Fruit fly (Drosophila melanogaster) whole organism, adult: Measurements from ENCODE around the gene CG6885.

ENCODE experiments used
- CG11617 ChIP-seq: fragments of 200-800 bp; sonication (Bioruptor generic); optimal IDR thresholded peaks from 2 replicates; lab custom pipeline; 2017; ENCODE audit warnings: mild to moderate bottlenecking, missing biosample characterization, missing genetic modification reagents, missing genetic modification characterization
- CG12768 ChIP-seq: fragments of 200-800 bp; sonication (Bioruptor generic); optimal IDR thresholded peaks from 2 replicates; lab custom pipeline; 2017; ENCODE audit warnings: missing biosample characterization, missing genetic modification characterization, mild to moderate bottlenecking, moderate library complexity, missing genetic modification reagents
- CG14711 ChIP-seq: fragments of 200-800 bp; sonication (Bioruptor generic); optimal IDR thresholded peaks from 2 replicates; lab custom pipeline; 2018; ENCODE audit warnings: missing biosample characterization, mild to moderate bottlenecking, missing genetic modification characterization, moderate library complexity
- CG1620 ChIP-seq: fragments of 200-800 bp; sonication (Bioruptor generic); optimal IDR thresholded peaks from 2 replicates; lab custom pipeline; 2016; ENCODE audit warnings: missing biosample characterization, missing genetic modification characterization
- CG33017 ChIP-seq: fragments of 200-800 bp; sonication (Bioruptor generic); optimal IDR thresholded peaks from 2 replicates; lab custom pipeline; 2018; ENCODE audit warnings: missing biosample characterization, mild to moderate bottlenecking, missing genetic modification characterization, moderate library complexity
- CG5204 ChIP-seq: fragments of 200-800 bp; sonication (Bioruptor generic); optimal IDR thresholded peaks from 2 replicates; lab custom pipeline; 2016; ENCODE audit warnings: missing biosample characterization, missing genetic modification characterization
- CG7045 ChIP-seq: fragments of 200-800 bp; sonication (Bioruptor generic); optimal IDR thresholded peaks from 2 replicates; lab custom pipeline; 2017; ENCODE audit warnings: missing biosample characterization, mild to moderate bottlenecking, missing genetic modification characterization
- CG7101 ChIP-seq: fragments of 200-800 bp; sonication (Bioruptor generic); optimal IDR thresholded peaks from 2 replicates; lab custom pipeline; 2018; ENCODE audit warnings: missing biosample characterization, mild to moderate bottlenecking, missing genetic modification characterization, moderate library complexity
- Clk ChIP-seq: fragments of 200-800 bp; sonication (Bioruptor generic); optimal IDR thresholded peaks from 2 replicates; lab custom pipeline; 2017; ENCODE audit warnings: missing biosample characterization, missing genetic modification characterization
- Crg-1 ChIP-seq: fragments of 200-800 bp; sonication (Bioruptor generic); optimal IDR thresholded peaks from 2 replicates; lab custom pipeline; 2016; ENCODE audit warnings: missing biosample characterization, missing genetic modification characterization
- Hr96 ChIP-seq: fragments of 200-800 bp; sonication (Bioruptor generic); optimal IDR thresholded peaks from 2 replicates; lab custom pipeline; 2016; ENCODE audit warnings: missing biosample characterization, missing genetic modification characterization
- Mnt ChIP-seq: fragments of 200-800 bp; sonication (Bioruptor generic); optimal IDR thresholded peaks from 2 replicates; lab custom pipeline; 2016; ENCODE audit warnings: missing biosample characterization, mild to moderate bottlenecking, missing genetic modification characterization
- bab1 ChIP-seq: fragments of 200-800 bp; sonication (Bioruptor generic); optimal IDR thresholded peaks from 3 replicates; lab custom pipeline; 2019; ENCODE audit warnings: missing biosample characterization, mild to moderate bottlenecking, missing genetic modification characterization, moderate library complexity
- cic ChIP-seq: fragments of 200-800 bp; sonication (Bioruptor generic); optimal IDR thresholded peaks from 2 replicates; lab custom pipeline; 2017; ENCODE audit warnings: missing biosample characterization, mild to moderate bottlenecking, missing genetic modification characterization, moderate library complexity
- cnc ChIP-seq, 2 experiments: fragments of >200 bp; optimal IDR thresholded peaks; 2 replicates each; lab custom pipeline; 2017
- kay ChIP-seq: fragments of 200-800 bp; sonication (Bioruptor generic); peaks from one replicate; lab custom pipeline; 2016; ENCODE audit warnings: missing biosample characterization, missing genetic modification characterization, borderline replicate concordance
- ovo ChIP-seq: fragments of 200-800 bp; sonication (Bioruptor generic); optimal IDR thresholded peaks from 2 replicates; lab custom pipeline; 2016; ENCODE audit warnings: missing biosample characterization, missing genetic modification characterization
- pad ChIP-seq: fragments of 200-800 bp; sonication (Bioruptor generic); optimal IDR thresholded peaks from 3 replicates; lab custom pipeline; 2017; ENCODE audit warnings: missing biosample characterization, missing genetic modification characterization, mild to moderate bottlenecking, moderate library complexity, missing genetic modification reagents
- tj ChIP-seq: fragments of 200-800 bp; sonication (Bioruptor generic); optimal IDR thresholded peaks from 3 replicates; lab custom pipeline; 2017; ENCODE audit warnings: missing biosample characterization, mild to moderate bottlenecking, missing genetic modification characterization, moderate library complexity
- toe ChIP-seq: fragments of 200-800 bp; sonication (Bioruptor generic); optimal IDR thresholded peaks from 2 replicates; lab custom pipeline; 2016; ENCODE audit warnings: missing biosample characterization, missing genetic modification characterization

Gene CG6885

dm6 chr3L:18781653-18782629 is 37.7 kb downstream of the CG6885 start:
- TF ChIP-seq CG7101 (tag; lab: Kevin White, UChicago) (peak; percentile 8), bab1 (GFP tag; lab: Kevin White, UChicago) (no peak), kay (peak; percentile 26), CG7045 (peak; percentile 5), CG1620 (GFP tag; lab: Kevin White, UChicago) (no peak), Crg-1 (GFP tag; lab: Kevin White, UChicago) (no peak), tj (GFP tag; lab: Kevin White, UChicago) (peak; percentile 99), ovo (no peak), CG5204 (GFP tag; lab: Kevin White, UChicago) (peak; percentile 5), CG11617 (peak; percentile 18)

- TF ChIP-seq ovo (no peak), CG5204 (GFP tag; lab: Kevin White, UChicago) (no peak), pad (GFP tag; lab: Kevin White, UChicago) (no peak), CG7101 (tag; lab: Kevin White, UChicago) (no peak), CG11617 (no peak), Clk (GFP tag; lab: Kevin White, UChicago) (no peak), CG12768 (GFP tag; lab: Kevin White, UChicago) (no peak), toe (no peak), Hr96 (GFP tag; lab: Kevin White, UChicago) (no peak), CG14711 (tag; lab: Kevin White, UChicago) (no peak), Mnt (GFP tag; lab: Kevin White, UChicago) (no peak), CG7045 (no peak), CG1620 (GFP tag; lab: Kevin White, UChicago) (no peak), bab1 (GFP tag; lab: Kevin White, UChicago) (no peak)
Observed at dm6 chr3L:18782653-18783052, 38.4 kb downstream of the CG6885 start.

DNA sequence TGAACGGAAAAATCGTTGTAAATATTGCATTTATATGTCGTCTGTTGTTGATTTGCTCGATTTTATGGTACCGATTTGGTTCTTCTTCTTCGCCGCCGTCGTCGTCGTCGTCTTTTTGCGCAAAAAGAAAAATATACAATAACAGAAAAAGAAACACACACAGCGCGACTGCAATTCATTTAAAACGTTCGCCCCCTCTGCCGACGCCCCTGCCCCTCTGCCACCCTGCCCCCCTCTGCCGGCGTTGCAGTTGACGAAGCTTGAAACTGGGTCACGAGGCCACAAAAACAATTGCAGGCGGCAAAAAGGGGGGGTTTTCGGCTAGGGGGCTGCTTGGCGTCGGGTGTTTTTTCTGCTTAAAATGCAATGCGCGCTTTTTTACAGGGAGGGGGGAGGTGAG is 39.3 kb downstream of the CG6885 start:
- TF ChIP-seq CG12768 (GFP tag; lab: Kevin White, UChicago) (peak; percentile 64), CG33017 (peak; percentile 9), CG7101 (tag; lab: Kevin White, UChicago) (peak; percentile 19), ovo (peak; percentile 46), Mnt (GFP tag; lab: Kevin White, UChicago) (no peak), tj (GFP tag; lab: Kevin White, UChicago) (peak; percentile 97), toe (no peak), Clk (GFP tag; lab: Kevin White, UChicago) (no peak), cic (GFP tag; lab: Kevin White, UChicago) (peak; percentile 60), CG14711 (tag; lab: Kevin White, UChicago) (peak; percentile 33), CG5204 (GFP tag; lab: Kevin White, UChicago) (no peak), bab1 (GFP tag; lab: Kevin White, UChicago) (no peak), Crg-1 (GFP tag; lab: Kevin White, UChicago) (no peak), Hr96 (GFP tag; lab: Kevin White, UChicago) (no peak), pad (GFP tag; lab: Kevin White, UChicago) (no peak), CG7045 (peak; percentile 33), cnc (optimal IDR thresholded peaks at IDR 0.05; lab: Kevin White, UChicago) (no peak), kay (no peak), CG11617 (peak; percentile 32), CG1620 (GFP tag; lab: Kevin White, UChicago) (no peak)

dm6 chr3L:18784562-18784961 is 40.3 kb downstream of the CG6885 start:
- no peak for TF ChIP-seq CG12768 (GFP tag; lab: Kevin White, UChicago)
- no peak for TF ChIP-seq CG7101 (tag; lab: Kevin White, UChicago)
- no peak for TF ChIP-seq pad (GFP tag; lab: Kevin White, UChicago)
- no peak for TF ChIP-seq CG14711 (tag; lab: Kevin White, UChicago)
- no peak for TF ChIP-seq tj (GFP tag; lab: Kevin White, UChicago)
- no peak for TF ChIP-seq cnc (optimal IDR thresholded peaks at IDR 0.05; lab: Kevin White, UChicago)
- TF ChIP-seq bab1 (GFP tag; lab: Kevin White, UChicago) = no peak

- no peak for TF ChIP-seq CG14711 (tag; lab: Kevin White, UChicago)
- no peak for TF ChIP-seq CG5204 (GFP tag; lab: Kevin White, UChicago)
- TF ChIP-seq CG7101 (tag; lab: Kevin White, UChicago) = no peak
- TF ChIP-seq Mnt (GFP tag; lab: Kevin White, UChicago) = no peak
- TF ChIP-seq bab1 (GFP tag; lab: Kevin White, UChicago) = no peak
- TF ChIP-seq CG11617 = no peak
- no peak for TF ChIP-seq toe
- no peak for TF ChIP-seq CG1620 (GFP tag; lab: Kevin White, UChicago)
- TF ChIP-seq Crg-1 (GFP tag; lab: Kevin White, UChicago) = no peak
- no peak for TF ChIP-seq cnc (optimal IDR thresholded peaks at IDR 0.05; lab: Kevin White, UChicago)
- no peak for TF ChIP-seq cic (GFP tag; lab: Kevin White, UChicago)
- no peak for TF ChIP-seq ovo
- TF ChIP-seq Hr96 (GFP tag; lab: Kevin White, UChicago) = no peak
- TF ChIP-seq CG33017 = no peak
- TF ChIP-seq CG7045 = no peak
- TF ChIP-seq tj (GFP tag; lab: Kevin White, UChicago) = no peak
Observed at dm6 chr3L:18786066-18786426, 41.8 kb downstream of the CG6885 start.
